Worm (Caenorhabditis elegans) whole organism, L3 larva: ENCODE measurements around the gene sir-2.3.
A peak's percentile ranks its signal among the peaks of the same experiment; 100 is the strongest.

Source experiments
- aly-2 ChIP-seq: fragments of 150-350 bp; optimal IDR thresholded peaks from 2 replicates; lab custom pipeline; 2014; ENCODE audit warnings: missing biosample characterization, missing genetic modification characterization
- ama-1 ChIP-seq: fragments of 150-350 bp; optimal IDR thresholded peaks from 2 replicates; lab custom pipeline; 2018
- ceh-28 ChIP-seq: fragments of 150-350 bp; optimal IDR thresholded peaks from 2 replicates; lab custom pipeline; 2014; ENCODE audit warnings: missing biosample characterization, missing genetic modification reagents, missing genetic modification characterization
- daf-12 ChIP-seq: fragments of 150-350 bp; optimal IDR thresholded peaks from 2 replicates; lab custom pipeline; 2014; ENCODE audit warnings: missing biosample characterization, missing genetic modification reagents, missing genetic modification characterization
- egl-5 ChIP-seq: fragments of 150-350 bp; optimal IDR thresholded peaks from 2 replicates; lab custom pipeline; 2017; ENCODE audit warnings: missing biosample characterization, missing genetic modification reagents, missing genetic modification characterization, inconsistent platforms
- fkh-2 ChIP-seq: fragments of 150-350 bp; optimal IDR thresholded peaks from 2 replicates; lab custom pipeline; 2014; ENCODE audit warnings: missing biosample characterization, missing genetic modification reagents, missing genetic modification characterization
- hmg-11 ChIP-seq: sonication (generic microtip); optimal IDR thresholded peaks from 2 replicates; lab custom pipeline; 2016; ENCODE audit warnings: missing genetic modification characterization, missing compliant biosample characterization
- lin-15B ChIP-seq: fragments of 150-350 bp; optimal IDR thresholded peaks from 2 replicates; lab custom pipeline; 2014; ENCODE audit warnings: missing biosample characterization, missing genetic modification characterization
- lin-39 ChIP-seq: fragments of 150-350 bp; optimal IDR thresholded peaks from 2 replicates; lab custom pipeline; 2018; ENCODE audit warnings: missing biosample characterization, missing genetic modification reagents, missing genetic modification characterization
- mml-1 ChIP-seq: fragments of 150-350 bp; sonication (generic microtip); optimal IDR thresholded peaks from 3 replicates; lab custom pipeline; 2014; ENCODE audit warnings: missing biosample characterization, missing genetic modification characterization
- nfya-1 ChIP-seq: sonication (generic microtip); optimal IDR thresholded peaks from 2 replicates; lab custom pipeline; 2017; ENCODE audit warnings: missing genetic modification characterization, mild to moderate bottlenecking, missing compliant biosample characterization, antibody characterized with exemption, moderate library complexity; ENCODE audit not compliant: insufficient read depth
- nhr-25 ChIP-seq: sonication (generic microtip); optimal IDR thresholded peaks from 2 replicates; lab custom pipeline; 2017; ENCODE audit warnings: missing biosample characterization, missing genetic modification characterization
- nhr-43 ChIP-seq: sonication (generic microtip); optimal IDR thresholded peaks from 2 replicates; lab custom pipeline; 2016; ENCODE audit warnings: mild to moderate bottlenecking, missing genetic modification characterization, missing compliant biosample characterization; ENCODE audit not compliant: poor library complexity, severe bottlenecking
- nhr-76 ChIP-seq: fragments of 150-350 bp; sonication (generic microtip); optimal IDR thresholded peaks from 5 replicates; lab custom pipeline; 2014; ENCODE audit warnings: missing biosample characterization, missing genetic modification characterization
- nhr-77 ChIP-seq: fragments of 150-350 bp; optimal IDR thresholded peaks from 2 replicates; lab custom pipeline; 2014; ENCODE audit warnings: missing biosample characterization, missing genetic modification characterization
- sea-2 ChIP-seq: fragments of 150-350 bp; sonication (generic microtip); optimal IDR thresholded peaks from 4 replicates; lab custom pipeline; 2014; ENCODE audit warnings: missing biosample characterization, missing genetic modification reagents, missing genetic modification characterization
- unc-39 ChIP-seq: sonication (generic microtip); optimal IDR thresholded peaks from 4 replicates; lab custom pipeline; 2017; ENCODE audit warnings: missing biosample characterization, missing genetic modification characterization

The sir-2.3 gene

DNA sequence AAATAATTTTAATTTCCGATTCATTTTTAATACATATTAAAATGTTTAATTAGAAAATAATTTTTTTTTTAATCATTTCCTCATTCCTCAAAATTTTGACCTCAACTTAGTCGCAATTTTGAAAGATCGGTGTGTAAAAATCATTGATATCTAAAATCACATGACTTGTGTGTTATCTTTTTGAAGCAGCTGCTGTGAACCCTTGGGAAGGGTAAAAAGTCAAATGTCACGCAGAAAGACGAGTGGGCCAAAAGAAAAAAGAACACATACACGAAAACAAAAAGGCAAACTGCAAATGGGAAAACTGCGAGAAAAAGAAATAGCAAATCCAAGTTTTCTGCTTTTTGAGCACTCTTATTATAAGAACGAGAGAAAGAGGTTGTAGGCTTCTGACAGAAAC is 51.8 kb downstream of the sir-2.3 start:
- TF ChIP-seq egl-5: no peak
- no peak for TF ChIP-seq aly-2
- no peak for TF ChIP-seq daf-12 (tag; lab: Kevin White, UChicago)
- no peak for TF ChIP-seq fkh-2
- no peak for TF ChIP-seq ceh-28
- no peak for TF ChIP-seq mml-1 (tag; lab: Kevin White, UChicago)
- TF ChIP-seq lin-15B (tag; lab: Kevin White, UChicago): no peak
- no peak for TF ChIP-seq nhr-77 (tag; lab: Kevin White, UChicago)
- no peak for TF ChIP-seq sea-2
- peak; percentile 67 for TF ChIP-seq lin-39
- TF ChIP-seq hmg-11 (tag; lab: Kevin White, UChicago): no peak
- no peak for TF ChIP-seq unc-39 (tag; lab: Kevin White, UChicago)
- TF ChIP-seq nhr-43 (tag; lab: Kevin White, UChicago): no peak
- no peak for TF ChIP-seq nhr-25 (tag; lab: Kevin White, UChicago)
- no peak for TF ChIP-seq ama-1 (lab: Kevin White, UChicago)
- peak; percentile 28 for TF ChIP-seq nfya-1 (tag; lab: Kevin White, UChicago)
- TF ChIP-seq nhr-76 (tag; lab: Kevin White, UChicago): no peak
